Fruit fly (Drosophila melanogaster) whole organism: ENCODE measurements around the gene Aplip1.

Experiments
- CG8478 ChIP-seq: fragments of >200 bp; optimal IDR thresholded peaks from 2 replicates; lab custom pipeline; 2018; ENCODE audit warnings: inconsistent platforms
- Dll ChIP-seq: fragments of >200 bp; optimal IDR thresholded peaks from 2 replicates; lab custom pipeline; 2017
- pan ChIP-seq: fragments of >200 bp; optimal IDR thresholded peaks from 2 replicates; lab custom pipeline; 2017
- usp ChIP-seq: fragments of >200 bp; optimal IDR thresholded peaks from 2 replicates; lab custom pipeline; 2017; ENCODE audit warnings: missing biosample characterization, missing genetic modification characterization, mixed read lengths

DNA sequence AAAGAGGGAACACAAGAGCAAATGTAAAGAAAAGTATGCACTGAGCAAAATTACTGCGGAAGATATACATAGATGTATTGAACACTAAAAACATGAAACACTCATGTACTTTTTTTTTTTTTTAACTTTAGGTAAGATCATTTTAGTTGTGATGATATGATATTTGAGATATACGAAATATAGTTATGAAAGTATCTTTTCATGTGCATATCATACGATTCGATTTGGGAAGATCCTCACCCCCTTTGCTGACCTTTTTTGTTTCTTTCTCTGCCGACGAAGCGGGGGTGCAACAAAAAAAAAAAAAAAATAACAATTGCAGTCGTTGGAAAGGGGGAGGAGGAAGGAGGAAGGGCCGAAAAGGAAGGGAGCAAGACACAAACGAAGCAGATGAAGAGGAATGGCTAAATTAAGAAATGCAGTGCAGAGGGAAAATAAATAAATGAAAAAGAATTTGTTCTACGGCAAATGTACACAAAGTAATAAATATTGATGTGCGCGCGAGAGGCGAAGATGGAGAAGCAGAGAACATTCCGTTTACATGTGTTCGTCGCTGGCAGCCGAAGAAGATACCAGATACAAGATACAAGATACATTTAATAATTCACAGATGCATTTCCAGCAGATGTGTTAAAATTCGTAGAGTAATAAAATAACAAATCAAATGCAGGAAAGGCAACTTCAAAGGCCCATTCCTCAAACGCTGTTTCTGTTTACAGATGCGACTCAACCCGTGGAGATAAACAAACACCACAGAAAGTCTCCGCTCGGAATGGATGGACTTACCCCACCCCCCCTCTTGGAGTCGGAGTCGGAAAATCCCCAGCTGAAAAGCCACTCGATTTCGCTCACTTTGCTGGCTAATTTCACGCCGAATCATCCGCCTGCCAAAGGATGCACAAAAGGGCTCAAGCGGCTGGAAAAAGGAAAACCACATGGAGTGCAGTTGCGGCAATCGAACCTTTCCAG, 28.9 kb upstream of the Aplip1 start:
- TF ChIP-seq Dll (no peak), pan (lab: Kevin White, UChicago) (no peak), CG8478 (lab: Kevin White, UChicago) (no peak), usp (no peak)
